Fruit fly (Drosophila melanogaster): Measurements from ENCODE around the gene Bet1.

dm6 chr3L:19221455-19221854 is 39.7 kb upstream of the Bet1 start:
- TF ChIP-seq Dll (optimal IDR thresholded peaks at IDR 0.05) = no peak
- no peak for TF ChIP-seq usp (GFP tag; optimal IDR thresholded peaks at IDR 0.05)
- TF ChIP-seq CG8478 (optimal IDR thresholded peaks at IDR 0.05) = no peak
